Worm (Caenorhabditis elegans): ENCODE measurements around the gene clec-167.

DNA sequence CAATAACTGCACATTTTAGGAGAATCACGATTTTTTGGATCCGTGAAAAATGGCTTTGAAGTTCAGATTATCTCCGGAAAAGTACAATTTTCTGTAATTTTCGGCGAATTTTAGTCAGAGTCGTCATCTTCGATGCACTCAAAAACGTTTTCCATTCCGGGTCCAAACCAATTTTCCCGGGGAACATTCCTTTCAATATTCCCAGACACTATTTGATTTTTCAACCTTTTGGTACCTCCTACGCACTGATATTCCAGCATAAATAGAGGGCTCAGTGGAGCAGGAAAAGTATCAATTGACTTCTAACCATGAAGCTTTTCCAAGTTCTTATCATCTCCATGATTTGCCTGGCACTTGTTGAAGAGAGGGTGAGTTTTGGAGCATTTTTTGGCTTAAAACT is 23.9 kb downstream of the clec-167 start, which contains the start of gene W09G12.6:
- TF ChIP-seq ref-1 (GFP tag; conservative IDR thresholded peaks at IDR 0.05) (no peak), cog-1 (tag; optimal IDR thresholded peaks at IDR 0.05) (no peak), klf-2 (GFP tag; conservative IDR thresholded peaks at IDR 0.05) (no peak)
